Fruit fly (Drosophila melanogaster) whole organism, adult: ENCODE measurements around the gene pix.

Source experiments
- CG11617 ChIP-seq: fragments of 200-800 bp; sonication (Bioruptor generic); optimal IDR thresholded peaks from 2 replicates; lab custom pipeline; 2017; ENCODE audit warnings: mild to moderate bottlenecking, missing biosample characterization, missing genetic modification reagents, missing genetic modification characterization
- CG12768 ChIP-seq: fragments of 200-800 bp; sonication (Bioruptor generic); optimal IDR thresholded peaks from 2 replicates; lab custom pipeline; 2017; ENCODE audit warnings: missing biosample characterization, missing genetic modification characterization, mild to moderate bottlenecking, moderate library complexity, missing genetic modification reagents
- CG14711 ChIP-seq: fragments of 200-800 bp; sonication (Bioruptor generic); optimal IDR thresholded peaks from 2 replicates; lab custom pipeline; 2018; ENCODE audit warnings: missing biosample characterization, mild to moderate bottlenecking, missing genetic modification characterization, moderate library complexity
- CG1620 ChIP-seq: fragments of 200-800 bp; sonication (Bioruptor generic); optimal IDR thresholded peaks from 2 replicates; lab custom pipeline; 2016; ENCODE audit warnings: missing biosample characterization, missing genetic modification characterization
- CG33017 ChIP-seq: fragments of 200-800 bp; sonication (Bioruptor generic); optimal IDR thresholded peaks from 2 replicates; lab custom pipeline; 2018; ENCODE audit warnings: missing biosample characterization, mild to moderate bottlenecking, missing genetic modification characterization, moderate library complexity
- CG5204 ChIP-seq: fragments of 200-800 bp; sonication (Bioruptor generic); optimal IDR thresholded peaks from 2 replicates; lab custom pipeline; 2016; ENCODE audit warnings: missing biosample characterization, missing genetic modification characterization
- CG7045 ChIP-seq: fragments of 200-800 bp; sonication (Bioruptor generic); optimal IDR thresholded peaks from 2 replicates; lab custom pipeline; 2017; ENCODE audit warnings: missing biosample characterization, mild to moderate bottlenecking, missing genetic modification characterization
- CG7101 ChIP-seq: fragments of 200-800 bp; sonication (Bioruptor generic); optimal IDR thresholded peaks from 2 replicates; lab custom pipeline; 2018; ENCODE audit warnings: missing biosample characterization, mild to moderate bottlenecking, missing genetic modification characterization, moderate library complexity
- Clk ChIP-seq: fragments of 200-800 bp; sonication (Bioruptor generic); optimal IDR thresholded peaks from 2 replicates; lab custom pipeline; 2017; ENCODE audit warnings: missing biosample characterization, missing genetic modification characterization
- Crg-1 ChIP-seq: fragments of 200-800 bp; sonication (Bioruptor generic); optimal IDR thresholded peaks from 2 replicates; lab custom pipeline; 2016; ENCODE audit warnings: missing biosample characterization, missing genetic modification characterization
- Hr96 ChIP-seq: fragments of 200-800 bp; sonication (Bioruptor generic); optimal IDR thresholded peaks from 2 replicates; lab custom pipeline; 2016; ENCODE audit warnings: missing biosample characterization, missing genetic modification characterization
- bab1 ChIP-seq: fragments of 200-800 bp; sonication (Bioruptor generic); optimal IDR thresholded peaks from 3 replicates; lab custom pipeline; 2019; ENCODE audit warnings: missing biosample characterization, mild to moderate bottlenecking, missing genetic modification characterization, moderate library complexity
- cic ChIP-seq: fragments of 200-800 bp; sonication (Bioruptor generic); optimal IDR thresholded peaks from 2 replicates; lab custom pipeline; 2017; ENCODE audit warnings: missing biosample characterization, mild to moderate bottlenecking, missing genetic modification characterization, moderate library complexity
- cnc ChIP-seq, 2 experiments: fragments of >200 bp; optimal IDR thresholded peaks; 2 replicates each; lab custom pipeline; 2017
- kay ChIP-seq: fragments of 200-800 bp; sonication (Bioruptor generic); peaks from one replicate; lab custom pipeline; 2016; ENCODE audit warnings: missing biosample characterization, missing genetic modification characterization, borderline replicate concordance
- ovo ChIP-seq: fragments of 200-800 bp; sonication (Bioruptor generic); optimal IDR thresholded peaks from 2 replicates; lab custom pipeline; 2016; ENCODE audit warnings: missing biosample characterization, missing genetic modification characterization
- pad ChIP-seq: fragments of 200-800 bp; sonication (Bioruptor generic); optimal IDR thresholded peaks from 3 replicates; lab custom pipeline; 2017; ENCODE audit warnings: missing biosample characterization, missing genetic modification characterization, mild to moderate bottlenecking, moderate library complexity, missing genetic modification reagents
- tj ChIP-seq: fragments of 200-800 bp; sonication (Bioruptor generic); optimal IDR thresholded peaks from 3 replicates; lab custom pipeline; 2017; ENCODE audit warnings: missing biosample characterization, mild to moderate bottlenecking, missing genetic modification characterization, moderate library complexity
- toe ChIP-seq: fragments of 200-800 bp; sonication (Bioruptor generic); optimal IDR thresholded peaks from 2 replicates; lab custom pipeline; 2016; ENCODE audit warnings: missing biosample characterization, missing genetic modification characterization

pix gene

DNA sequence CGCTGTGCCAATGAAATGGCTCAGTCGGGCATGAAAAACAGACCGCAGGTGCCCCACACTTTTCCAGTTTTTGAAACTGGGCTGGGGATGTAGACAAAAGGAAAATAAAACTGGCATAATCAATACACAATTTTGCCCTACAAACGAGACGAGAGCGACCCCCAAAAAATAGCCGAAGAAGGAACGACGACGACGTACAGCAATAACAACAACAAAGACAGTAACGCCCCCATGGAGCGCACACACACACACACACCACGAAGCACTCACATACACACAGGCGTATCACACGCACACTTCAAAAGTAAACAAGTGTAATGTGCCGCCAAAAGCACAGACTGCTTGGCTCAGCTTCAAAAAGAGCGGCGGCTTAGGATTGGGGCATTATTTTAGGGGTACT lies 23.1 kb downstream of the pix start:
- TF ChIP-seq CG5204 (GFP tag; lab: Kevin White, UChicago) = no peak
- TF ChIP-seq Clk = no peak
- TF ChIP-seq CG12768 = no peak
- no peak for TF ChIP-seq CG11617 (GFP tag; lab: Kevin White, UChicago)
- no peak for TF ChIP-seq Crg-1 (GFP tag; lab: Kevin White, UChicago)
- no peak for TF ChIP-seq tj (GFP tag; lab: Kevin White, UChicago)
- TF ChIP-seq bab1 = no peak
- TF ChIP-seq pad (GFP tag; lab: Kevin White, UChicago) = no peak
- no peak for TF ChIP-seq toe
- no peak for TF ChIP-seq cic (GFP tag; lab: Kevin White, UChicago)
- no peak for TF ChIP-seq ovo (GFP tag; lab: Kevin White, UChicago)
- no peak for TF ChIP-seq cnc (optimal IDR thresholded peaks at IDR 0.05; lab: Kevin White, UChicago)
- no peak for TF ChIP-seq kay (GFP tag; lab: Kevin White, UChicago)
- no peak for TF ChIP-seq Hr96 (GFP tag; lab: Kevin White, UChicago)
- TF ChIP-seq CG14711 (tag; lab: Kevin White, UChicago) = no peak
- no peak for TF ChIP-seq CG1620 (GFP tag; lab: Kevin White, UChicago)

- no peak for TF ChIP-seq Crg-1 (GFP tag; lab: Kevin White, UChicago)
- TF ChIP-seq bab1 = no peak
- no peak for TF ChIP-seq cnc (optimal IDR thresholded peaks at IDR 0.05; lab: Kevin White, UChicago)
- no peak for TF ChIP-seq CG11617 (GFP tag; lab: Kevin White, UChicago)
- no peak for TF ChIP-seq toe
- no peak for TF ChIP-seq CG33017 (tag; lab: Kevin White, UChicago)
These were observed 23.6 kb downstream of the pix start for dm6 chr3L:8950955-8951354.

DNA sequence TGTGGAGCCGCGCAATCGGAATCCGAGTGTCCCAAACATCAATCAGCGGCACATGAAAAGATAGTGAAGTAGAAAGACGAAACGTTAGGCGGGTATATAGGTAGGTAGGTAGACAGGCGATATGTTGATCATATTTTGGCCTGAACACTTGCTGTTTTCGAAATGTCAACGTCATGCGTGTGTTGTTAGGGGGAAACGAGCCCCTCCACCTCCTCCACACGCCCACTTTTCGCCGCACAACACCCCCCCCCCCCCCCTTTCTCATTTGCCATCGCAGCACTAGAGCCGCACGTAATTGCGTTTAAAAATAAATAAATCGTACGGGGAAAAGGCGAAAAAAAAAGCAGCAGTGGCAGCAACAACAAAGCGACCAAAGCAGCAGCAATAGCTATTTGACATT lies 24.7 kb downstream of the pix start:
- TF ChIP-seq toe (no peak), kay (GFP tag; lab: Kevin White, UChicago) (no peak), CG7045 (GFP tag; lab: Kevin White, UChicago) (no peak), Crg-1 (GFP tag; lab: Kevin White, UChicago) (no peak), Clk (no peak), CG11617 (GFP tag; lab: Kevin White, UChicago) (no peak), cic (GFP tag; lab: Kevin White, UChicago) (no peak), CG12768 (no peak)

DNA sequence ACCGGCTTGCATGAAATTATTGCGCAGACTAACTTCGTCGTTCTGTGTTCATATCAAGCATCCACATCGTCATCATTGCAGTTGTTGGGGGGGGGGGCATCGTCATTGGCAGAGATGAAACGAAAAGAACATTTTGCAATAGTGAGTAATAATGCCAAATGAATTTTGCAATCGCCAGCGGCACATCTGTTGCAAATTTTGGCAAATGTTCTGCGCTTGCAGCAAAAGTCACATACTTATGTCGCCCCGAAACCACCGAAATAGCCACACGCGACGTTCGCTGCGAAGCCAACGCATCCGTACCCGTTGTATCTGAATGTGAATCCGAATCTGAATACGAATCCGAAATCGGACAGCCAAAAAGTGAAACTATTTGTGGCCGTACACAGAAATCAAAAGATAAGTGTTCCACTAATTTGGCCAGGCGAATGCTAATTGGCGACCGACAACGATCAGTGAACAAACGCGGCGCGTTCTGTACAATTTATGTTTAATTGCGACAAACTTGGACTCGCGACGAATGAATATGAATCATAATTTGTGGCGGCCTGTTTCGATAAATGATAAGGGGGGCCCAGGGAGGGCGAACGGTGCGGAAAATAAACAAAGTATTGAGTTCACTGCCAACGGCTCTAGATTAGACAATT lies 26.6 kb downstream of the pix start:
- TF ChIP-seq ovo (GFP tag; lab: Kevin White, UChicago) (no peak), toe (no peak), cnc (optimal IDR thresholded peaks at IDR 0.05; lab: Kevin White, UChicago) (no peak), CG5204 (GFP tag; lab: Kevin White, UChicago) (no peak), CG7101 (tag; lab: Kevin White, UChicago) (no peak), CG11617 (GFP tag; lab: Kevin White, UChicago) (no peak), CG7045 (GFP tag; lab: Kevin White, UChicago) (no peak)

- TF ChIP-seq CG7045 (GFP tag; lab: Kevin White, UChicago) (no peak), Crg-1 (GFP tag; lab: Kevin White, UChicago) (no peak), Hr96 (GFP tag; lab: Kevin White, UChicago) (no peak), CG33017 (tag; lab: Kevin White, UChicago) (no peak), cnc (optimal IDR thresholded peaks at IDR 0.05; lab: Kevin White, UChicago) (no peak), pad (GFP tag; lab: Kevin White, UChicago) (no peak), kay (GFP tag; lab: Kevin White, UChicago) (no peak), ovo (GFP tag; lab: Kevin White, UChicago) (no peak), CG11617 (GFP tag; lab: Kevin White, UChicago) (no peak), CG7101 (tag; lab: Kevin White, UChicago) (no peak), CG14711 (tag; lab: Kevin White, UChicago) (no peak), toe (no peak), cic (GFP tag; lab: Kevin White, UChicago) (no peak)
These were observed 34.9 kb downstream of the pix start for dm6 chr3L:8939654-8940053.

dm6 chr3L:8931916-8932315 lies 42.6 kb downstream of the pix start:
- TF ChIP-seq bab1 = peak; percentile 60
- no peak for TF ChIP-seq CG1620 (GFP tag; lab: Kevin White, UChicago)
- TF ChIP-seq kay (GFP tag; lab: Kevin White, UChicago) = peak; percentile 86

- no peak for TF ChIP-seq cnc (optimal IDR thresholded peaks at IDR 0.05; lab: Kevin White, UChicago)
- TF ChIP-seq CG7045 (GFP tag; lab: Kevin White, UChicago) = no peak
- no peak for TF ChIP-seq CG33017 (tag; lab: Kevin White, UChicago)
- no peak for TF ChIP-seq Clk
- TF ChIP-seq pad (GFP tag; lab: Kevin White, UChicago) = no peak
- TF ChIP-seq tj (GFP tag; lab: Kevin White, UChicago) = no peak
- no peak for TF ChIP-seq Crg-1 (GFP tag; lab: Kevin White, UChicago)
- no peak for TF ChIP-seq cic (GFP tag; lab: Kevin White, UChicago)
- TF ChIP-seq bab1 = no peak
- no peak for TF ChIP-seq Hr96 (GFP tag; lab: Kevin White, UChicago)
- TF ChIP-seq CG7101 (tag; lab: Kevin White, UChicago) = no peak
These were observed 45.0 kb downstream of the pix start for dm6 chr3L:8929527-8929926.
